Worm (Caenorhabditis elegans): ENCODE measurements around the gene ZK616.2.

ce11 chrIV:5397539-5397938 is at the start of gene ZK616.2:
- TF ChIP-seq dao-5 (tag; optimal IDR thresholded peaks at IDR 0.05) (no peak), W03F9.2 (tag; optimal IDR thresholded peaks at IDR 0.05) (no peak), him-1 (tag; optimal IDR thresholded peaks at IDR 0.05) (no peak)

All from whole organism, L4/young adult.